Worm (Caenorhabditis elegans): ENCODE measurements around the gene F41E6.12.

F41E6.12 gene

ce11 chrV:8668224-8668623, 39.3 kb upstream of the F41E6.12 start:
- TF ChIP-seq hlh-13 (GFP tag; optimal IDR thresholded peaks at IDR 0.05) (no peak), sdc-2 (tag; optimal IDR thresholded peaks at IDR 0.05) (no peak), unc-3 (GFP tag; conservative IDR thresholded peaks at IDR 0.05) (no peak), unc-3 (tag; optimal IDR thresholded peaks at IDR 0.05) (no peak), nfya-1 (tag; optimal IDR thresholded peaks at IDR 0.05) (no peak), hlh-30 (tag; optimal IDR thresholded peaks at IDR 0.05; ENCODE audit: insufficient read depth) (no peak), dmd-4 (tag; optimal IDR thresholded peaks at IDR 0.05; ENCODE audit: borderline replicate concordance) (no peak), ceh-30 (tag; optimal IDR thresholded peaks at IDR 0.05) (no peak)

- peak; percentile 40 for TF ChIP-seq ceh-18 (tag; optimal IDR thresholded peaks at IDR 0.05)
- no peak for TF ChIP-seq C38D4.7 (GFP tag; optimal IDR thresholded peaks at IDR 0.05)
Measured at ce11 chrV:8667230-8668021, 38.5 kb upstream of the F41E6.12 start.

DNA sequence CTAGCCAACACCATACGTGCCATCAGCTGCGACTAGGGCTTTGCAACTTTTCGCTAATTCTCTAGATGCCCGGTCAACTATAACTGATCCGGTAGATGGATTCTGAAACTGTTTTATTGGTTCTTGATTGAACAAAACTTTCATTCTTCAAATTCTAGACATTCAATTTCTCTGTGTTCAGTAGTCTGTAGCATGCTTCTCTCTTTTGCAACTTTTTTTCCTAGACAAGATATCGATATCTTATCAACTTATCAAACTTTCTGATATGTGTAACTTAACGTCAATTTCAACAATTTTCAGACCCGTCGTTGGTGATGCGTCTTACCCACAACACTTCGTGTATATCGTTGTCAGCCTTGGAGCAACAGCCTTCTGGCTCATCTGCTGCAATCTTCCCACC, 36.8 kb upstream of the F41E6.12 start, which contains the start of gene ZC190.4:
ZC190.4 (plus strand) TSS at position 301 of the 400 bp plus-strand sequence.
- TF ChIP-seq ceh-22 (tag; optimal IDR thresholded peaks at IDR 0.05) = no peak
- no peak for TF ChIP-seq unc-86 (tag; optimal IDR thresholded peaks at IDR 0.05)
- TF ChIP-seq gmeb-2 (tag; optimal IDR thresholded peaks at IDR 0.05) = no peak

ce11 chrV:8663023-8663422, 34.1 kb upstream of the F41E6.12 start:
- no peak for TF ChIP-seq dve-1 (tag; optimal IDR thresholded peaks at IDR 0.05)
- no peak for TF ChIP-seq tbx-7 (tag; optimal IDR thresholded peaks at IDR 0.05)
- TF ChIP-seq dmd-4 (tag; optimal IDR thresholded peaks at IDR 0.05; ENCODE audit: borderline replicate concordance) = peak; percentile 13
- TF ChIP-seq pros-1 (tag; optimal IDR thresholded peaks at IDR 0.05) = no peak
- TF ChIP-seq K02D7.2 (tag; optimal IDR thresholded peaks at IDR 0.05) = no peak
- TF ChIP-seq ref-2 (tag; optimal IDR thresholded peaks at IDR 0.05) = no peak
- no peak for TF ChIP-seq ztf-16 (tag; optimal IDR thresholded peaks at IDR 0.05)

DNA sequence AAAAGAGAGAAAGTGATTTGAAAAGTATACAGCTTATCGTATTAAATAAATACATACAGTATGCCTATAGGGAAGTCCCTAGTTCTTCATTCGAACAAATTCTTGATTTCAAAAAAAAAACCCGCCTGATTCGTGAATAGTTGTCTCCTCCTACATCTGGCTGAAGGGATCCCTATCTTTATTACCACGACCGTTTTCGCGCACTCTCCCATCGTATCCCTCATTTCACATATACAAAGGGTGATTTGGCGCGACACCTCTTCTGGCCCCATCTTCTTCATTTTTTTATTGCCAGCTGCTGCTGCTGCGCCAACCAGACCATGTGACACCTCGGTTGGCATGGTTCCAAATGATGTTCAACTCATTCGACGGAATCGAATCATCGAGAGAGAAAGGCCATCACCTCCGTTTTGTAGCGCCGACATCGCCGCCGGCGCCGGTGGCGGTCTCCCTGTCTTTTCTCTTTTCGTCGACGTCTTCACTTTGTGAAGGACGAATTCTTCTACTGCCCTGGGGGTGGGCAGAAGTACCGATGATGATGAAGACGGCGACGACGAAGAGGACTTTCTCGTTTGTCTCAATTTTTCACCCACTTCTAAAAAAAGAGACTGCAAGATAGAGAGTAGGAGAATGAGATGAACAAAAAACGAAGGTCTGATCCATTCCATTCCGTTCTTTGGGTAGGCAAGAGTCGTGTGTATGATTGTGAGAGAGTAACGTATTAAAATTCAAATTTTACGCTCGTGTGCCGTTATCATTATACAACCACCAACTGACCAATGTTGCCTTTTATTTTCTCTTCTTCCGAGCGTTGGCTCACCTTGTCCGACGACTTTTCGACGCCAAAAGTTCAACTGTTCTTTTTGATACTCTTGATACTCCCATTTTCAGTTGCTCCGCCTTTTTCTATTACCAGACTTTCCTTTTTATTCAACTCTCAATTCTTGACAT, 33.4 kb upstream of the F41E6.12 start:
- TF ChIP-seq pha-2 (tag; optimal IDR thresholded peaks at IDR 0.05) (no peak), sox-4 (tag; optimal IDR thresholded peaks at IDR 0.05) (no peak), tbx-2 (tag; optimal IDR thresholded peaks at IDR 0.05) (peak; percentile 9), ceh-18 (tag; optimal IDR thresholded peaks at IDR 0.05) (no peak), ceh-9 (tag; optimal IDR thresholded peaks at IDR 0.05) (no peak), hlh-30 (tag; optimal IDR thresholded peaks at IDR 0.05; ENCODE audit: insufficient read depth) (peak; percentile 7), fax-1 (tag; optimal IDR thresholded peaks at IDR 0.05) (no peak)

ce11 chrV:8661241-8661954, 32.5 kb upstream of the F41E6.12 start:
- TF ChIP-seq sdc-2 (tag; optimal IDR thresholded peaks at IDR 0.05) (no peak), dve-1 (tag; optimal IDR thresholded peaks at IDR 0.05) (no peak), ceh-45 (GFP tag; IDR thresholded peaks at IDR 0.05) (no peak), ets-4 (tag; optimal IDR thresholded peaks at IDR 0.05) (no peak), rnt-1 (tag; optimal IDR thresholded peaks at IDR 0.05) (peak; percentile 22), C08G9.2 (tag; optimal IDR thresholded peaks at IDR 0.05) (no peak), ceh-48 (tag; optimal IDR thresholded peaks at IDR 0.05) (no peak), npax-4 (tag; optimal IDR thresholded peaks at IDR 0.05) (no peak), tbx-7 (tag; optimal IDR thresholded peaks at IDR 0.05) (no peak), gmeb-2 (tag; optimal IDR thresholded peaks at IDR 0.05) (no peak), ttx-3 (tag; optimal IDR thresholded peaks at IDR 0.05) (no peak), hlh-13 (GFP tag; optimal IDR thresholded peaks at IDR 0.05) (no peak), unc-55 (GFP tag; optimal IDR thresholded peaks at IDR 0.05) (no peak), ceh-6 (GFP tag; optimal IDR thresholded peaks at IDR 0.05) (no peak), elt-2 (tag; optimal IDR thresholded peaks at IDR 0.05) (peak; percentile 98), pqm-1 (tag; optimal IDR thresholded peaks at IDR 0.05) (peak; percentile 37)
